Worm (Caenorhabditis elegans): ENCODE measurements around the gene lec-7.

Gene lec-7

ce11 chrX:9872554-9872953 is 20.7 kb downstream of the lec-7 start, which contains the start of gene R07B1.8:
Gene R07B1.8 (minus strand): TSS chrX:9872654.
- TF ChIP-seq M03D4.4 (tag; optimal IDR thresholded peaks at IDR 0.05) (no peak), elt-3 (tag; optimal IDR thresholded peaks at IDR 0.05) (no peak)

- TF ChIP-seq unc-39 (tag; optimal IDR thresholded peaks at IDR 0.05), result no peak
These were observed 25.3 kb downstream of the lec-7 start, which contains the start of gene R07B1.9 for ce11 chrX:9877117-9877516. Gene R07B1.9 (plus strand): TSS chrX:9877417.

ce11 chrX:9882112-9882511 is 30.3 kb downstream of the lec-7 start, which contains the start of gene glo-1:
Gene glo-1 (minus strand): TSS chrX:9882212.
- TF ChIP-seq zip-8 (tag; optimal IDR thresholded peaks at IDR 0.05), result no peak

ce11 chrX:9882572-9882971 is 30.7 kb downstream of the lec-7 start:
- TF ChIP-seq mep-1 (tag; optimal IDR thresholded peaks at IDR 0.05), result no peak
- TF ChIP-seq snpc-4 (tag; optimal IDR thresholded peaks at IDR 0.05), result no peak
- TF ChIP-seq cnd-1 (tag; optimal IDR thresholded peaks at IDR 0.05), result no peak
- no peak for TF ChIP-seq ces-1 (GFP tag; optimal IDR thresholded peaks at IDR 0.05)
- TF ChIP-seq nhr-237 (tag; optimal IDR thresholded peaks at IDR 0.05), result no peak
- TF ChIP-seq nhr-2 (tag; optimal IDR thresholded peaks at IDR 0.05), result no peak
- TF ChIP-seq mls-2 (tag; optimal IDR thresholded peaks at IDR 0.05), result no peak
- TF ChIP-seq zip-8 (tag; optimal IDR thresholded peaks at IDR 0.05), result no peak
- no peak for TF ChIP-seq hlh-1 (tag; optimal IDR thresholded peaks at IDR 0.05)
- TF ChIP-seq nhr-28 (tag; optimal IDR thresholded peaks at IDR 0.05), result no peak
- TF ChIP-seq M03D4.4 (tag; optimal IDR thresholded peaks at IDR 0.05), result no peak
- no peak for TF ChIP-seq lin-32 (GFP tag; optimal IDR thresholded peaks at IDR 0.05)
- no peak for TF ChIP-seq nhr-12 (tag; optimal IDR thresholded peaks at IDR 0.05)
- TF ChIP-seq unc-120 (tag; optimal IDR thresholded peaks at IDR 0.05; ENCODE audit: poor library complexity, severe bottlenecking), result no peak
- no peak for TF ChIP-seq tbx-8 (GFP tag; optimal IDR thresholded peaks at IDR 0.05)
- no peak for TF ChIP-seq ham-2 (GFP tag; optimal IDR thresholded peaks at IDR 0.05)
- TF ChIP-seq unc-39 (tag; optimal IDR thresholded peaks at IDR 0.05), result no peak

ce11 chrX:9883837-9884324 is 32.0 kb downstream of the lec-7 start, which contains the start of gene mrp-4:
Gene mrp-4 (plus strand): TSS chrX:9884274.
- no peak for TF ChIP-seq sptf-1 (tag; optimal IDR thresholded peaks at IDR 0.05)
- TF ChIP-seq mep-1 (tag; optimal IDR thresholded peaks at IDR 0.05), result no peak
- no peak for TF ChIP-seq nhr-76 (tag; optimal IDR thresholded peaks at IDR 0.05)
- TF ChIP-seq ceh-83 (GFP tag; optimal IDR thresholded peaks at IDR 0.05), result no peak

- no peak for TF ChIP-seq lin-32 (GFP tag; optimal IDR thresholded peaks at IDR 0.05)
- no peak for TF ChIP-seq elt-1 (tag; optimal IDR thresholded peaks at IDR 0.05; ENCODE audit: borderline replicate concordance, insufficient read depth)
- TF ChIP-seq nhr-2 (tag; optimal IDR thresholded peaks at IDR 0.05), result no peak
- no peak for TF ChIP-seq mep-1 (tag; optimal IDR thresholded peaks at IDR 0.05)
- TF ChIP-seq snpc-4 (tag; optimal IDR thresholded peaks at IDR 0.05), result no peak
- no peak for TF ChIP-seq ham-2 (GFP tag; optimal IDR thresholded peaks at IDR 0.05)
- no peak for TF ChIP-seq mab-5 (tag; optimal IDR thresholded peaks at IDR 0.05)
- TF ChIP-seq tbx-8 (GFP tag; optimal IDR thresholded peaks at IDR 0.05), result no peak
- TF ChIP-seq cnd-1 (tag; optimal IDR thresholded peaks at IDR 0.05), result no peak
- TF ChIP-seq nhr-237 (tag; optimal IDR thresholded peaks at IDR 0.05), result no peak
- TF ChIP-seq blmp-1 (tag; optimal IDR thresholded peaks at IDR 0.05), result no peak
- no peak for TF ChIP-seq zip-8 (tag; optimal IDR thresholded peaks at IDR 0.05)
These were observed 40.5 kb downstream of the lec-7 start, which contains the start of gene F21G4.1 for ce11 chrX:9892323-9892722. Gene F21G4.1 (minus strand): TSS chrX:9892328.

- TF ChIP-seq ceh-83 (GFP tag; optimal IDR thresholded peaks at IDR 0.05) (no peak), snpc-4 (tag; optimal IDR thresholded peaks at IDR 0.05) (no peak), blmp-1 (tag; optimal IDR thresholded peaks at IDR 0.05) (peak; percentile 76), mls-2 (tag; optimal IDR thresholded peaks at IDR 0.05) (no peak), drap-1 (GFP tag; optimal IDR thresholded peaks at IDR 0.05) (no peak), ham-2 (GFP tag; optimal IDR thresholded peaks at IDR 0.05) (no peak), lin-32 (GFP tag; optimal IDR thresholded peaks at IDR 0.05) (no peak), nhr-76 (tag; optimal IDR thresholded peaks at IDR 0.05) (no peak)
These were observed 41.2 kb downstream of the lec-7 start for ce11 chrX:9893069-9893468.

- TF ChIP-seq sem-2 (GFP tag; optimal IDR thresholded peaks at IDR 0.05), result no peak
- TF ChIP-seq ces-1 (GFP tag; optimal IDR thresholded peaks at IDR 0.05), result no peak
- TF ChIP-seq elt-3 (tag; optimal IDR thresholded peaks at IDR 0.05), result no peak
- no peak for TF ChIP-seq nhr-12 (tag; optimal IDR thresholded peaks at IDR 0.05)
- no peak for TF ChIP-seq nhr-237 (tag; optimal IDR thresholded peaks at IDR 0.05)
- TF ChIP-seq zip-8 (tag; optimal IDR thresholded peaks at IDR 0.05), result no peak
- TF ChIP-seq ceh-83 (GFP tag; optimal IDR thresholded peaks at IDR 0.05), result no peak
- TF ChIP-seq mls-2 (tag; optimal IDR thresholded peaks at IDR 0.05), result no peak
- TF ChIP-seq nhr-2 (tag; optimal IDR thresholded peaks at IDR 0.05), result no peak
- TF ChIP-seq bed-3 (GFP tag; optimal IDR thresholded peaks at IDR 0.05), result no peak
- no peak for TF ChIP-seq lsy-2 (tag; optimal IDR thresholded peaks at IDR 0.05)
- TF ChIP-seq unc-120 (tag; optimal IDR thresholded peaks at IDR 0.05; ENCODE audit: poor library complexity, severe bottlenecking), result no peak
- no peak for TF ChIP-seq nhr-28 (tag; optimal IDR thresholded peaks at IDR 0.05)
- no peak for TF ChIP-seq lin-32 (GFP tag; optimal IDR thresholded peaks at IDR 0.05)
- TF ChIP-seq blmp-1 (tag; optimal IDR thresholded peaks at IDR 0.05), result no peak
- no peak for TF ChIP-seq cnd-1 (tag; optimal IDR thresholded peaks at IDR 0.05)
- no peak for TF ChIP-seq elt-1 (tag; optimal IDR thresholded peaks at IDR 0.05; ENCODE audit: borderline replicate concordance, insufficient read depth)
- TF ChIP-seq ham-2 (GFP tag; optimal IDR thresholded peaks at IDR 0.05), result no peak
These were observed 43.0 kb downstream of the lec-7 start, which contains the start of gene F21G4.3 for ce11 chrX:9894844-9895243. Gene F21G4.3 (plus strand): TSS chrX:9895144.

Measured in whole organism, mixed stage, embryonic.